Worm (Caenorhabditis elegans): ENCODE results near the gene fbxb-102.

DNA sequence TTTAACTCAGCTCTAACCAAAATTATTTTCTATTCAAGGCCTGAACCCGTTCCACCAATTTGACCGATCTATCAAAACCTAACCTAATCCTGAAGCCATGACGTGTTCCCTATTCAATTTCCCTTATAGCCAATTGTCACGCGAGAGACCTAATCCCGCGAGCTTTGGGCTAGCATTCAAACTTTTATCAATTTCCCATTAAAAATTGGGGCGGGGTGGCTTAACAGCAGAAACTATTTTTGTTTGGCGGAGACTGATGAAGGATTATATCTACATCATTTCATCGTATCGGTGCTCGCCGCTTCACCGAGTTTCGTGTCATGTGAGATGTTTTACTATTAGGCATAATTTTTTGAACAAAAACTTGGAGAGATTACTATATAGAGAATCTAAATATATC lies 6.1 kb downstream of the fbxb-102 start:
- TF ChIP-seq flt-1 (GFP tag; IDR thresholded peaks at IDR 0.05) (no peak), cog-1 (tag; optimal IDR thresholded peaks at IDR 0.05) (no peak), tab-1 (GFP tag; IDR thresholded peaks at IDR 0.05) (no peak), ref-1 (GFP tag; conservative IDR thresholded peaks at IDR 0.05) (no peak), med-1 (GFP tag; optimal IDR thresholded peaks at IDR 0.05; ENCODE audit: insufficient read depth) (no peak), ztf-23 (GFP tag; IDR thresholded peaks at IDR 0.05) (no peak), T22C8.4 (GFP tag; IDR thresholded peaks at IDR 0.05) (no peak)
